Worm (Caenorhabditis elegans) whole organism, L1 larva: ENCODE data around the gene rps-13.

Source experiments
- C04F5.9 ChIP-seq: sonication (generic microtip); optimal IDR thresholded peaks from 2 replicates; lab custom pipeline; 2016; ENCODE audit warnings: missing genetic modification characterization, missing compliant biosample characterization
- C16A3.4 ChIP-seq: fragments of 150-350 bp; optimal IDR thresholded peaks from 2 replicates; lab custom pipeline; 2014; ENCODE audit warnings: missing biosample characterization, missing genetic modification characterization
- C34B4.2 ChIP-seq: sonication (generic microtip); optimal IDR thresholded peaks from 2 replicates; lab custom pipeline; 2017; ENCODE audit warnings: mild to moderate bottlenecking, missing genetic modification characterization, missing compliant biosample characterization
- F16B12.6 ChIP-seq: fragments of 150-350 bp; optimal IDR thresholded peaks from 2 replicates; lab custom pipeline; 2014; ENCODE audit warnings: missing biosample characterization, missing genetic modification characterization
- Y116A8C.19 ChIP-seq: sonication (generic microtip); optimal IDR thresholded peaks from 2 replicates; lab custom pipeline; 2016; ENCODE audit warnings: missing compliant biosample characterization, missing genetic modification characterization, borderline replicate concordance
- aha-1 ChIP-seq: fragments of 150-350 bp; optimal IDR thresholded peaks from 2 replicates; lab custom pipeline; 2014; ENCODE audit warnings: missing biosample characterization, missing genetic modification characterization
- aly-2 ChIP-seq: fragments of 150-350 bp; optimal IDR thresholded peaks from 2 replicates; lab custom pipeline; 2014; ENCODE audit warnings: missing biosample characterization, missing genetic modification characterization
- ama-1 ChIP-seq: fragments of 150-350 bp; optimal IDR thresholded peaks from 2 replicates; lab custom pipeline; 2014
- blmp-1 ChIP-seq: fragments of 150-350 bp; optimal IDR thresholded peaks from 2 replicates; lab custom pipeline; 2014; ENCODE audit warnings: missing biosample characterization, missing genetic modification characterization
- ceh-63 ChIP-seq: fragments of 200-800 bp; sonication (Bioruptor generic); optimal IDR thresholded peaks from 2 replicates; lab custom pipeline; 2018; ENCODE audit warnings: mild to moderate bottlenecking, missing genetic modification characterization, missing compliant biosample characterization
- ceh-8 ChIP-seq: fragments of 200-800 bp; sonication (Bioruptor generic); optimal IDR thresholded peaks from 2 replicates; lab custom pipeline; 2018; ENCODE audit warnings: mild to moderate bottlenecking, missing genetic modification characterization, moderate library complexity, missing compliant biosample characterization
- ceh-88 ChIP-seq: fragments of 200-800 bp; sonication (Bioruptor generic); IDR thresholded peaks from 2 replicates; pipeline ENCODE4 v1.3.6; 2022; ENCODE audit warnings: missing genetic modification characterization, missing compliant biosample characterization
- dpl-1 ChIP-seq, 3 experiments: fragments of 150-350 bp in 2 of 3; sonication (generic microtip) in 1 of 3; optimal IDR thresholded peaks; 2 replicates each; lab custom pipeline; 2014 to 2017; ENCODE audit warnings: missing biosample characterization in 3 of 3, missing genetic modification characterization in 3 of 3, missing genetic modification reagents in 3 of 3
- efl-1 ChIP-seq, 4 experiments: fragments of 150-350 bp; optimal IDR thresholded peaks in 3 of 4; peaks in 1 of 4; 1 replicate in 1 of 4; 2 replicates in 3 of 4; lab custom pipeline; 2014; ENCODE audit warnings: missing biosample characterization in 2 of 4, missing genetic modification characterization in 2 of 4, missing genetic modification reagents in 2 of 4
- efl-3 ChIP-seq: fragments of 200-800 bp; sonication (Bioruptor generic); optimal IDR thresholded peaks from 2 replicates; lab custom pipeline; 2018; ENCODE audit warnings: mild to moderate bottlenecking, missing genetic modification characterization, missing compliant biosample characterization
- egl-27 ChIP-seq, 2 experiments: fragments of 150-350 bp in 1 of 2; sonication (generic microtip); optimal IDR thresholded peaks; 3 replicates each; lab custom pipeline; 2017 to 2018; ENCODE audit warnings: missing biosample characterization in 2 of 2, missing genetic modification characterization in 2 of 2, missing genetic modification reagents in 2 of 2
- elt-2 ChIP-seq: sonication (generic microtip); optimal IDR thresholded peaks from 2 replicates; lab custom pipeline; 2016; ENCODE audit warnings: missing genetic modification characterization, mild to moderate bottlenecking, inconsistent platforms, missing compliant biosample characterization, missing genetic modification reagents
- ets-5 ChIP-seq: fragments of 200-800 bp; sonication (Bioruptor generic); IDR thresholded peaks from 2 replicates; pipeline ENCODE4 v1.3.6; 2022; ENCODE audit warnings: missing genetic modification characterization, missing compliant biosample characterization
- fos-1 ChIP-seq: fragments of 150-350 bp; optimal IDR thresholded peaks from 2 replicates; lab custom pipeline; 2014; ENCODE audit warnings: missing biosample characterization, missing genetic modification characterization
- grh-1 ChIP-seq: fragments of 200-800 bp; sonication (Bioruptor generic); IDR thresholded peaks from 2 replicates; pipeline ENCODE4 v1.3.6; 2022; ENCODE audit warnings: missing genetic modification reagents, missing genetic modification characterization, missing compliant biosample characterization
- hlh-17 ChIP-seq: fragments of 200-800 bp; sonication (Bioruptor generic); optimal IDR thresholded peaks from 2 replicates; lab custom pipeline; 2018; ENCODE audit warnings: missing genetic modification characterization, mild to moderate bottlenecking, missing compliant biosample characterization, moderate library complexity, borderline replicate concordance
- hlh-4 ChIP-seq: sonication (generic microtip); optimal IDR thresholded peaks from 2 replicates; lab custom pipeline; 2016; ENCODE audit warnings: mild to moderate bottlenecking, missing genetic modification characterization, missing compliant biosample characterization
- hpl-2 ChIP-seq: fragments of 150-350 bp; optimal IDR thresholded peaks from 2 replicates; lab custom pipeline; 2014; ENCODE audit warnings: missing biosample characterization, missing genetic modification reagents, missing genetic modification characterization
- isw-1 ChIP-seq: fragments of 200-800 bp; sonication (Bioruptor generic); IDR thresholded peaks from 2 replicates; pipeline ENCODE4 v1.3.6; 2022; ENCODE audit warnings: missing genetic modification characterization, missing compliant biosample characterization
- lin-15B ChIP-seq: fragments of 150-350 bp; sonication (generic microtip); optimal IDR thresholded peaks from 3 replicates; lab custom pipeline; 2014; ENCODE audit warnings: missing biosample characterization, missing genetic modification characterization
- lin-39 ChIP-seq: fragments of 150-350 bp; optimal IDR thresholded peaks from 2 replicates; lab custom pipeline; 2014; ENCODE audit warnings: missing biosample characterization, missing genetic modification reagents, missing genetic modification characterization
- lir-3 ChIP-seq: sonication (generic microtip); optimal IDR thresholded peaks from 2 replicates; lab custom pipeline; 2016; ENCODE audit warnings: mild to moderate bottlenecking, missing genetic modification characterization, moderate library complexity, missing compliant biosample characterization; ENCODE audit not compliant: poor library complexity
- lsy-2 ChIP-seq, 2 experiments: fragments of 150-350 bp; optimal IDR thresholded peaks; 2 replicates each; lab custom pipeline; 2014; ENCODE audit warnings: missing biosample characterization in 2 of 2, missing genetic modification characterization in 2 of 2
- mef-2 ChIP-seq: fragments of 150-350 bp; optimal IDR thresholded peaks from 2 replicates; lab custom pipeline; 2014; ENCODE audit warnings: missing biosample characterization, missing genetic modification characterization
- mep-1 ChIP-seq: fragments of 150-350 bp; optimal IDR thresholded peaks from 2 replicates; lab custom pipeline; 2014; ENCODE audit warnings: missing biosample characterization, missing genetic modification characterization
- nhr-12 ChIP-seq: sonication (generic microtip); optimal IDR thresholded peaks from 2 replicates; lab custom pipeline; 2017; ENCODE audit warnings: missing biosample characterization, missing genetic modification characterization
- nhr-19 ChIP-seq: fragments of 200-800 bp; sonication (Bioruptor generic); conservative IDR thresholded peaks from 2 replicates; pipeline ENCODE4 v1.3.6; 2022; ENCODE audit warnings: missing genetic modification characterization, missing compliant biosample characterization
- nhr-20 ChIP-seq: sonication (generic microtip); optimal IDR thresholded peaks from 2 replicates; lab custom pipeline; 2016; ENCODE audit warnings: mild to moderate bottlenecking, missing genetic modification characterization, missing compliant biosample characterization
- nhr-47 ChIP-seq: sonication (generic microtip); optimal IDR thresholded peaks from 2 replicates; lab custom pipeline; 2016; ENCODE audit warnings: mild to moderate bottlenecking, missing genetic modification characterization, moderate library complexity, missing compliant biosample characterization
- nhr-71 ChIP-seq: sonication (generic microtip); optimal IDR thresholded peaks from 2 replicates; lab custom pipeline; 2016; ENCODE audit warnings: mild to moderate bottlenecking, missing genetic modification characterization, moderate library complexity, missing compliant biosample characterization
- nhr-77 ChIP-seq: fragments of 150-350 bp; optimal IDR thresholded peaks from 2 replicates; lab custom pipeline; 2014; ENCODE audit warnings: missing biosample characterization, missing genetic modification characterization
- nhr-84 ChIP-seq: sonication (generic microtip); optimal IDR thresholded peaks from 2 replicates; lab custom pipeline; 2017; ENCODE audit warnings: missing biosample characterization, missing genetic modification characterization
- nhr-85 ChIP-seq: sonication (generic microtip); peaks from one replicate; lab custom pipeline; 2016; ENCODE audit warnings: missing genetic modification characterization, inconsistent platforms, missing compliant biosample characterization
- pax-3 ChIP-seq: fragments of 200-800 bp; sonication (Bioruptor generic); optimal IDR thresholded peaks from 2 replicates; lab custom pipeline; 2018; ENCODE audit warnings: mild to moderate bottlenecking, missing genetic modification characterization, moderate library complexity, missing compliant biosample characterization
- rnt-1 ChIP-seq: sonication (generic microtip); optimal IDR thresholded peaks from 2 replicates; lab custom pipeline; 2016; ENCODE audit warnings: mild to moderate bottlenecking, missing genetic modification characterization, moderate library complexity, missing compliant biosample characterization
- snpc-4 ChIP-seq: fragments of 150-350 bp; optimal IDR thresholded peaks from 2 replicates; lab custom pipeline; 2014; ENCODE audit warnings: missing biosample characterization, missing genetic modification characterization
- snu-23 ChIP-seq: sonication (generic microtip); optimal IDR thresholded peaks from 2 replicates; lab custom pipeline; 2016; ENCODE audit warnings: missing genetic modification characterization, missing compliant biosample characterization
- sox-4 ChIP-seq: sonication (generic microtip); optimal IDR thresholded peaks from 2 replicates; lab custom pipeline; 2016; ENCODE audit warnings: missing genetic modification characterization, missing compliant biosample characterization
- swsn-7 ChIP-seq: sonication (generic microtip); optimal IDR thresholded peaks from 2 replicates; lab custom pipeline; 2016; ENCODE audit warnings: missing genetic modification characterization, missing compliant biosample characterization
- tbx-2 ChIP-seq: sonication (generic microtip); optimal IDR thresholded peaks from 2 replicates; lab custom pipeline; 2016; ENCODE audit warnings: missing genetic modification characterization, missing compliant biosample characterization
- tlp-1 ChIP-seq: fragments of 150-350 bp; optimal IDR thresholded peaks from 2 replicates; lab custom pipeline; 2014; ENCODE audit warnings: missing biosample characterization, missing genetic modification characterization
- unc-130 ChIP-seq: fragments of 150-350 bp; optimal IDR thresholded peaks from 2 replicates; lab custom pipeline; 2017; ENCODE audit warnings: missing biosample characterization, missing genetic modification characterization, inconsistent platforms
- unc-62 ChIP-seq: fragments of 150-350 bp; optimal IDR thresholded peaks from 2 replicates; lab custom pipeline; 2014; ENCODE audit warnings: missing biosample characterization, missing genetic modification reagents, missing genetic modification characterization
- unc-86 ChIP-seq: sonication (generic microtip); optimal IDR thresholded peaks from 2 replicates; lab custom pipeline; 2016; ENCODE audit warnings: missing genetic modification characterization, missing compliant biosample characterization
- unc-98 ChIP-seq: fragments of 200-800 bp; sonication (Bioruptor generic); IDR thresholded peaks from 2 replicates; pipeline ENCODE4 v1.3.6; 2022; ENCODE audit warnings: missing genetic modification characterization, missing compliant biosample characterization
- vab-15 ChIP-seq: sonication (generic microtip); optimal IDR thresholded peaks from 2 replicates; lab custom pipeline; 2017; ENCODE audit warnings: missing genotype, mild to moderate bottlenecking, missing genetic modification characterization, missing compliant biosample characterization
- xbp-1 ChIP-seq: sonication (generic microtip); optimal IDR thresholded peaks from 2 replicates; lab custom pipeline; 2016; ENCODE audit warnings: missing genetic modification characterization, missing compliant biosample characterization
- zag-1 ChIP-seq: fragments of 150-350 bp; optimal IDR thresholded peaks from 2 replicates; lab custom pipeline; 2014; ENCODE audit warnings: missing biosample characterization, missing genetic modification characterization
- ztf-4 ChIP-seq: fragments of 150-350 bp; optimal IDR thresholded peaks from 2 replicates; lab custom pipeline; 2014; ENCODE audit warnings: missing biosample characterization, missing genetic modification characterization

The rps-13 gene

ce11 chrIII:6374947-6375415, at the start of gene rps-13, which contains the start of gene nfx-1:
Gene rps-13 (minus strand): TSS chrIII:6374997.
Gene nfx-1 (plus strand): TSS chrIII:6375379.
- TF ChIP-seq nhr-12, result no peak
- TF ChIP-seq unc-130, result peak; percentile 94
- TF ChIP-seq ceh-8 (GFP tag; lab: Kevin White, UChicago), result no peak
- peak; percentile 89 for TF ChIP-seq nhr-85 (tag; lab: Kevin White, UChicago)
- TF ChIP-seq xbp-1, result peak; percentile 71
- TF ChIP-seq unc-86 (tag; lab: Kevin White, UChicago), result peak; percentile 58
- TF ChIP-seq grh-1 (GFP tag; lab: Robert Waterston, UW), result no peak
- peak; percentile 46 for TF ChIP-seq ama-1
- TF ChIP-seq snu-23, result peak; percentile 87
- TF ChIP-seq dpl-1 (GFP tag; optimal IDR thresholded peaks at IDR 0.05; lab: Kevin White, UChicago), result peak; percentile 70 to 82 (median 77)
- no peak for TF ChIP-seq Y116A8C.19 (tag; lab: Kevin White, UChicago)
- peak; percentile 86 for TF ChIP-seq rnt-1 (tag; lab: Kevin White, UChicago)
- no peak for TF ChIP-seq aha-1 (tag; lab: Kevin White, UChicago)
- peak; percentile 84 for TF ChIP-seq nhr-19 (GFP tag; lab: Robert Waterston, UW)
- peak; percentile 70 for TF ChIP-seq tbx-2 (tag; lab: Kevin White, UChicago)
- no peak for TF ChIP-seq nhr-84
- TF ChIP-seq egl-27 (tag; optimal IDR thresholded peaks at IDR 0.05; lab: Kevin White, UChicago), result no peak
- peak; percentile 63 for TF ChIP-seq blmp-1 (tag; lab: Kevin White, UChicago)
- TF ChIP-seq fos-1 (tag; lab: Kevin White, UChicago), result peak; percentile 80
- no peak for TF ChIP-seq ets-5 (GFP tag; lab: Robert Waterston, UW)
- TF ChIP-seq nhr-20 (tag; lab: Kevin White, UChicago), result peak; percentile 86
- TF ChIP-seq sox-4 (tag; lab: Kevin White, UChicago), result no peak
- TF ChIP-seq nhr-71, result peak; percentile 87
- TF ChIP-seq C34B4.2 (tag; lab: Kevin White, UChicago), result no peak
- no peak for TF ChIP-seq C16A3.4
- TF ChIP-seq lir-3 (tag; lab: Kevin White, UChicago), result peak; percentile 65
- TF ChIP-seq pax-3 (tag; lab: Kevin White, UChicago), result peak; percentile 50
- peak; percentile 55 for TF ChIP-seq lin-15B (tag; lab: Kevin White, UChicago)
- TF ChIP-seq F16B12.6 (tag; lab: Kevin White, UChicago), result peak; percentile 76
- no peak for TF ChIP-seq hlh-17 (GFP tag; lab: Kevin White, UChicago)
- TF ChIP-seq nhr-47, result peak; percentile 81
- TF ChIP-seq zag-1 (tag; lab: Kevin White, UChicago), result no peak
- TF ChIP-seq mef-2 (tag; lab: Kevin White, UChicago), result no peak
- no peak for TF ChIP-seq unc-98 (GFP tag; lab: Robert Waterston, UW)
- TF ChIP-seq ceh-63 (GFP tag; lab: Kevin White, UChicago), result no peak
- no peak for TF ChIP-seq elt-2 (tag; lab: Kevin White, UChicago)
- no peak for TF ChIP-seq hlh-4 (tag; lab: Kevin White, UChicago)
- no peak for TF ChIP-seq aly-2 (tag; lab: Kevin White, UChicago)
- TF ChIP-seq nhr-77 (tag; lab: Kevin White, UChicago), result peak; percentile 56
- peak; percentile 66 for TF ChIP-seq snpc-4 (tag; lab: Kevin White, UChicago)
- peak; percentile 83 for TF ChIP-seq isw-1 (GFP tag; lab: Robert Waterston, UW)
- TF ChIP-seq vab-15 (tag; lab: Kevin White, UChicago), result no peak
- TF ChIP-seq efl-3 (GFP tag; lab: Kevin White, UChicago), result no peak
- peak; percentile 13 for TF ChIP-seq C04F5.9 (tag; lab: Kevin White, UChicago)
- TF ChIP-seq lsy-2 (tag; optimal IDR thresholded peaks at IDR 0.05; lab: Kevin White, UChicago), result peak; percentile 98 to 99
- peak; percentile 78 for TF ChIP-seq mep-1
- TF ChIP-seq efl-1 (optimal IDR thresholded peaks at IDR 0.05; lab: Kevin White, UChicago), result peak; percentile 83 to 90
- peak; percentile 76 to 97 for TF ChIP-seq efl-1 (GFP tag; optimal IDR thresholded peaks at IDR 0.05 in 1 of 2; lab: Kevin White, UChicago)
- TF ChIP-seq swsn-7, result peak; percentile 70
- peak; percentile 74 for TF ChIP-seq ztf-4 (tag; lab: Kevin White, UChicago)
- TF ChIP-seq tlp-1 (tag; lab: Kevin White, UChicago), result no peak
- TF ChIP-seq lin-39 (tag; lab: Kevin White, UChicago), result no peak
- no peak for TF ChIP-seq unc-62 (GFP tag; lab: Kevin White, UChicago)
- TF ChIP-seq hpl-2, result peak; percentile 1
- no peak; the same call in 1 of the 2 replicates for TF ChIP-seq ceh-88 (GFP tag; lab: Robert Waterston, UW)
